Worm (Caenorhabditis elegans) whole organism, L2 larva: ENCODE results near the gene F58E6.6.
A peak's percentile ranks its signal among the peaks of the same experiment; 100 is the strongest.

Experiments
- F13H6.1 ChIP-seq: sonication (generic microtip); optimal IDR thresholded peaks from 2 replicates; lab custom pipeline; 2016; ENCODE audit warnings: missing genetic modification characterization, missing compliant biosample characterization
- R02D3.7 ChIP-seq: fragments of 150-350 bp; optimal IDR thresholded peaks from 2 replicates; lab custom pipeline; 2014; ENCODE audit warnings: missing biosample characterization, missing genetic modification characterization
- Y55F3AM.14 ChIP-seq: fragments of 200-800 bp; sonication (Bioruptor generic); optimal IDR thresholded peaks from 2 replicates; lab custom pipeline; 2018; ENCODE audit warnings: mild to moderate bottlenecking, missing genetic modification characterization, missing compliant biosample characterization
- ZK546.5 ChIP-seq: sonication (generic microtip); optimal IDR thresholded peaks from 2 replicates; lab custom pipeline; 2017; ENCODE audit warnings: missing biosample characterization, missing genetic modification characterization
- alr-1 ChIP-seq: fragments of 150-350 bp; optimal IDR thresholded peaks from 2 replicates; lab custom pipeline; 2014; ENCODE audit warnings: missing biosample characterization, missing genetic modification characterization
- ama-1 ChIP-seq: fragments of 150-350 bp; optimal IDR thresholded peaks from 2 replicates; lab custom pipeline; 2018; ENCODE audit warnings: inconsistent platforms
- ceh-82 ChIP-seq: fragments of 150-350 bp; optimal IDR thresholded peaks from 2 replicates; lab custom pipeline; 2014; ENCODE audit warnings: missing biosample characterization, missing genetic modification characterization
- crh-2 ChIP-seq: sonication (generic microtip); optimal IDR thresholded peaks from 2 replicates; lab custom pipeline; 2017; ENCODE audit warnings: missing biosample characterization, missing genetic modification characterization
- dmd-4 ChIP-seq: sonication (generic microtip); optimal IDR thresholded peaks from 2 replicates; lab custom pipeline; 2017; ENCODE audit warnings: missing biosample characterization, missing genetic modification characterization
- egl-27 ChIP-seq: sonication (generic microtip); optimal IDR thresholded peaks from 3 replicates; lab custom pipeline; 2017; ENCODE audit warnings: missing biosample characterization, missing genetic modification reagents, missing genetic modification characterization
- elt-1 ChIP-seq: fragments of 150-350 bp; optimal IDR thresholded peaks from 2 replicates; lab custom pipeline; 2014; ENCODE audit warnings: missing biosample characterization, missing genetic modification characterization
- fos-1 ChIP-seq: fragments of 150-350 bp; optimal IDR thresholded peaks from 2 replicates; lab custom pipeline; 2014; ENCODE audit warnings: missing biosample characterization, missing genetic modification characterization
- gmeb-1 ChIP-seq: fragments of 150-350 bp; optimal IDR thresholded peaks from 2 replicates; lab custom pipeline; 2014; ENCODE audit warnings: missing biosample characterization, missing genetic modification characterization
- lin-13 ChIP-seq: fragments of 150-350 bp; optimal IDR thresholded peaks from 2 replicates; lab custom pipeline; 2014; ENCODE audit warnings: missing biosample characterization, missing genetic modification reagents, missing genetic modification characterization
- lin-39 ChIP-seq: fragments of 150-350 bp; optimal IDR thresholded peaks from 2 replicates; lab custom pipeline; 2014; ENCODE audit warnings: missing biosample characterization, missing genetic modification reagents, missing genetic modification characterization
- lsy-2 ChIP-seq, 2 experiments: fragments of 150-350 bp in 1 of 2; sonication (generic microtip) in 1 of 2; optimal IDR thresholded peaks; 2 replicates each; lab custom pipeline; 2014 to 2017; ENCODE audit warnings: missing biosample characterization in 2 of 2, missing genetic modification characterization in 2 of 2
- mab-5 ChIP-seq: fragments of 150-350 bp; optimal IDR thresholded peaks from 2 replicates; lab custom pipeline; 2014; ENCODE audit warnings: missing biosample characterization, missing genetic modification characterization
- nhr-10 ChIP-seq: sonication (generic microtip); optimal IDR thresholded peaks from 2 replicates; lab custom pipeline; 2017; ENCODE audit warnings: missing biosample characterization, missing genetic modification characterization
- nhr-11 ChIP-seq: fragments of 150-350 bp; optimal IDR thresholded peaks from 2 replicates; lab custom pipeline; 2014; ENCODE audit warnings: missing biosample characterization, missing genetic modification characterization
- nhr-12 ChIP-seq: fragments of 150-350 bp; optimal IDR thresholded peaks from 2 replicates; lab custom pipeline; 2014; ENCODE audit warnings: missing biosample characterization, missing genetic modification characterization
- nhr-129 ChIP-seq: fragments of 150-350 bp; optimal IDR thresholded peaks from 2 replicates; lab custom pipeline; 2014; ENCODE audit warnings: missing biosample characterization, missing genetic modification characterization
- nhr-21 ChIP-seq: fragments of 150-350 bp; optimal IDR thresholded peaks from 2 replicates; lab custom pipeline; 2014; ENCODE audit warnings: missing biosample characterization, missing genetic modification characterization
- nhr-25 ChIP-seq: fragments of 150-350 bp; sonication (generic microtip); optimal IDR thresholded peaks from 3 replicates; lab custom pipeline; 2014; ENCODE audit warnings: missing biosample characterization, missing genetic modification characterization
- nhr-6 ChIP-seq: fragments of 150-350 bp; optimal IDR thresholded peaks from 2 replicates; lab custom pipeline; 2014; ENCODE audit warnings: missing biosample characterization, missing genetic modification characterization
- peb-1 ChIP-seq: fragments of 150-350 bp; optimal IDR thresholded peaks from 2 replicates; lab custom pipeline; 2014; ENCODE audit warnings: missing biosample characterization, missing genetic modification characterization
- sem-4 ChIP-seq: fragments of 150-350 bp; optimal IDR thresholded peaks from 2 replicates; lab custom pipeline; 2014; ENCODE audit warnings: missing biosample characterization, missing genetic modification reagents, missing genetic modification characterization
- skn-1 ChIP-seq: sonication (generic microtip); optimal IDR thresholded peaks from 2 replicates; lab custom pipeline; 2017; ENCODE audit warnings: missing biosample characterization, missing genetic modification characterization
- sma-3 ChIP-seq: sonication (generic microtip); optimal IDR thresholded peaks from 2 replicates; lab custom pipeline; 2016; ENCODE audit warnings: missing genetic modification reagents, missing genetic modification characterization, missing compliant biosample characterization
- sma-9 ChIP-seq, 2 experiments: fragments of 150-350 bp in 1 of 2; sonication (generic microtip) in 1 of 2; optimal IDR thresholded peaks; 2 replicates each; lab custom pipeline; 2014 to 2016; ENCODE audit warnings: missing genetic modification characterization in 2 of 2, mild to moderate bottlenecking in 1 of 2, missing biosample characterization in 1 of 2, missing compliant biosample characterization in 1 of 2, missing genetic modification reagents in 1 of 2, moderate library complexity in 1 of 2
- unc-39 ChIP-seq: fragments of 150-350 bp; optimal IDR thresholded peaks from 2 replicates; lab custom pipeline; 2014; ENCODE audit warnings: missing biosample characterization, missing genetic modification characterization
- unc-55 ChIP-seq: fragments of 150-350 bp; sonication (generic microtip); optimal IDR thresholded peaks from 3 replicates; lab custom pipeline; 2014; ENCODE audit warnings: missing biosample characterization, missing genetic modification reagents, missing genetic modification characterization
- unc-62 ChIP-seq: fragments of 150-350 bp; optimal IDR thresholded peaks from 2 replicates; lab custom pipeline; 2014; ENCODE audit warnings: missing biosample characterization, missing genetic modification reagents, missing genetic modification characterization
- ztf-1 ChIP-seq: fragments of 200-800 bp; sonication (Bioruptor generic); conservative IDR thresholded peaks from 2 replicates; pipeline ENCODE4 v1.3.6; 2022; ENCODE audit warnings: missing genetic modification characterization, missing compliant biosample characterization
- ztf-11 ChIP-seq: sonication (generic microtip); optimal IDR thresholded peaks from 2 replicates; lab custom pipeline; 2017; ENCODE audit warnings: missing biosample characterization, missing genetic modification characterization
- ztf-4 ChIP-seq: fragments of 150-350 bp; optimal IDR thresholded peaks from 2 replicates; lab custom pipeline; 2014; ENCODE audit warnings: missing biosample characterization, missing genetic modification characterization

F58E6.6 gene

ce11 chrV:9758437-9758836 is 5.6 kb upstream of the F58E6.6 start:
- TF ChIP-seq ceh-82: no peak
- TF ChIP-seq unc-55 (GFP tag; lab: Kevin White, UChicago): no peak

- TF ChIP-seq egl-27 (no peak), crh-2 (tag; lab: Kevin White, UChicago) (no peak), ztf-1 (GFP tag; lab: Robert Waterston, UW) (no peak), nhr-25 (tag; lab: Kevin White, UChicago) (no peak), sem-4 (tag; lab: Kevin White, UChicago) (no peak), lsy-2 (tag; optimal IDR thresholded peaks at IDR 0.05; lab: Kevin White, UChicago) (no peak), nhr-129 (no peak), Y55F3AM.14 (GFP tag; lab: Kevin White, UChicago) (no peak), nhr-6 (no peak), lin-39 (tag; lab: Kevin White, UChicago) (no peak), nhr-10 (tag; lab: Kevin White, UChicago) (no peak), ama-1 (no peak), nhr-21 (no peak), mab-5 (no peak), lin-13 (GFP tag; lab: Kevin White, UChicago) (no peak), F13H6.1 (tag; lab: Kevin White, UChicago) (no peak)
Measured at ce11 chrV:9757884-9758283, 5.1 kb upstream of the F58E6.6 start, which contains the start of gene F58E6.11. F58E6.11 (minus strand) TSS chrV:9757984.

- TF ChIP-seq sma-9 (GFP tag; optimal IDR thresholded peaks at IDR 0.05; lab: Kevin White, UChicago): peak; percentile 59
- no peak for TF ChIP-seq sma-9 (tag; optimal IDR thresholded peaks at IDR 0.05; lab: Kevin White, UChicago)
- TF ChIP-seq crh-2 (tag; lab: Kevin White, UChicago): peak; percentile 50
- TF ChIP-seq fos-1 (tag; lab: Kevin White, UChicago): peak; percentile 81
- TF ChIP-seq R02D3.7 (tag; lab: Kevin White, UChicago): no peak
- no peak for TF ChIP-seq lin-39 (tag; lab: Kevin White, UChicago)
- peak; percentile 34 for TF ChIP-seq nhr-129
- TF ChIP-seq lin-13 (GFP tag; lab: Kevin White, UChicago): peak; percentile 9
Measured at ce11 chrV:9756242-9756641, 3.4 kb upstream of the F58E6.6 start, which contains the start of gene hrg-3. hrg-3 (plus strand) TSS chrV:9756468.

ce11 chrV:9755725-9756124 is 2.9 kb upstream of the F58E6.6 start, which contains the start of gene F58E6.8:
F58E6.8 (minus strand) TSS chrV:9755825.
- no peak for TF ChIP-seq alr-1 (tag; lab: Kevin White, UChicago)
- TF ChIP-seq ZK546.5 (tag; lab: Kevin White, UChicago): no peak
- TF ChIP-seq mab-5: no peak
- no peak for TF ChIP-seq ztf-11 (tag; lab: Kevin White, UChicago)

ce11 chrV:9754459-9754858 is 1.6 kb upstream of the F58E6.6 start, which contains the start of gene F58E6.5:
F58E6.5 (minus strand) TSS chrV:9754559.
- no peak for TF ChIP-seq peb-1 (tag; lab: Kevin White, UChicago)
- TF ChIP-seq skn-1: no peak
- no peak for TF ChIP-seq egl-27
- TF ChIP-seq ztf-11 (tag; lab: Kevin White, UChicago): no peak
- no peak for TF ChIP-seq nhr-12 (tag; lab: Kevin White, UChicago)
- TF ChIP-seq gmeb-1: no peak
- no peak for TF ChIP-seq ZK546.5 (tag; lab: Kevin White, UChicago)
- no peak for TF ChIP-seq nhr-11 (tag; lab: Kevin White, UChicago)
- no peak for TF ChIP-seq elt-1 (tag; lab: Kevin White, UChicago)
- no peak for TF ChIP-seq ztf-4 (tag; lab: Kevin White, UChicago)
- TF ChIP-seq lsy-2 (tag; optimal IDR thresholded peaks at IDR 0.05; lab: Kevin White, UChicago): no peak
- no peak for TF ChIP-seq nhr-21
- no peak for TF ChIP-seq alr-1 (tag; lab: Kevin White, UChicago)
- TF ChIP-seq sma-3 (GFP tag; lab: Kevin White, UChicago): no peak
- no peak for TF ChIP-seq sem-4 (tag; lab: Kevin White, UChicago)
- no peak for TF ChIP-seq unc-39
- TF ChIP-seq unc-62 (GFP tag; lab: Kevin White, UChicago): no peak
- TF ChIP-seq nhr-129: no peak
- no peak for TF ChIP-seq sma-9 (GFP tag; optimal IDR thresholded peaks at IDR 0.05; lab: Kevin White, UChicago)
- TF ChIP-seq sma-9 (tag; optimal IDR thresholded peaks at IDR 0.05; lab: Kevin White, UChicago): no peak
- TF ChIP-seq dmd-4 (tag; lab: Kevin White, UChicago): no peak
- TF ChIP-seq, all 48 proteins: peak for 0
